Fruit fly (Drosophila melanogaster): ENCODE data around the gene CG14650.

DNA sequence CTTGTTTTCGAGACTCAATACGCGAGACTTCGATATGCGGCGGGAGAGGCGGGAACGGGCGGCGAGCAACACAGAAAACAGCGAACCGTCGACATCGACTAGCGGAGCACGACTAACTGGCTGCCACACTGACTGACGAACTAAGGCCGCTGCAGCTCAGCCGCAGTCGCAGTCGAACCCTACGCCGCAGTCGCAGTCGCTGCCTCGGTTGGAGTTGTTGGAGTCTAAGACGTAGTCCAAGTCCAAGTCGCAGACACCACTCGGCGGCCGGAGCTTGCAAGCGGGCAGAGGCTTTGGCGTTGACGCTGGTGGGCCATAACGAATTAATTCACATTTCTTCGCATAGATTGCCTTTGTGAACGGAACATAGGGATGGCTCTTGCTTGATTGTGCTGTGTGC lies 13.5 kb downstream of the CG14650 start:
- no peak for TF ChIP-seq CG8478 (optimal IDR thresholded peaks at IDR 0.05)
- TF ChIP-seq CTCF (optimal IDR thresholded peaks at IDR 0.05): no peak

All from S2 (cell line).